Fruit fly (Drosophila melanogaster) whole organism, embryonic: Measurements from ENCODE around the gene Jarid2.
A peak's percentile ranks its signal among the peaks of the same experiment; 100 is the strongest.

Source experiments
- ATbp ChIP-seq: fragments of 200-800 bp; sonication (Bioruptor generic); optimal IDR thresholded peaks from 2 replicates; lab custom pipeline; 2017; ENCODE audit warnings: missing biosample characterization, mild to moderate bottlenecking, missing genetic modification characterization, missing genetic modification reagents
- Antp ChIP-seq: fragments of 200-800 bp; sonication (Bioruptor generic); optimal IDR thresholded peaks from 3 replicates; lab custom pipeline; 2016; ENCODE audit warnings: missing biosample characterization, missing genetic modification characterization
- B-H2 ChIP-seq: fragments of 200-800 bp; sonication (Bioruptor generic); optimal IDR thresholded peaks from 2 replicates; lab custom pipeline; 2018; ENCODE audit warnings: missing biosample characterization, mild to moderate bottlenecking, missing genetic modification characterization
- CG10366 ChIP-seq: fragments of 200-800 bp; sonication (Bioruptor generic); IDR thresholded peaks from 2 replicates; pipeline ENCODE4 v1.3.6; 2022; ENCODE audit warnings: missing biosample characterization, missing genetic modification characterization
- CG11085 ChIP-seq: fragments of 200-800 bp; sonication (Bioruptor generic); IDR thresholded peaks from 2 replicates; pipeline ENCODE4 v1.3.6; 2022; ENCODE audit warnings: missing biosample characterization, missing genetic modification characterization
- CG11247 ChIP-seq: fragments of 200-800 bp; sonication (Bioruptor generic); IDR thresholded peaks from 2 replicates; pipeline ENCODE4 v1.3.6; 2022; ENCODE audit warnings: missing biosample characterization, missing genetic modification characterization
- CG11456 ChIP-seq: fragments of 200-800 bp; sonication (Bioruptor generic); IDR thresholded peaks from 3 replicates; pipeline ENCODE4 v1.3.6; 2022; ENCODE audit warnings: missing biosample characterization, missing genetic modification characterization
- CG13287 ChIP-seq: fragments of 200-800 bp; sonication (Bioruptor generic); IDR thresholded peaks from 2 replicates; pipeline ENCODE4 v1.3.6; 2022; ENCODE audit warnings: missing biosample characterization, missing genetic modification characterization; ENCODE audit not compliant: partially characterized antibody
- CG18476 ChIP-seq: fragments of 200-800 bp; sonication (Bioruptor generic); optimal IDR thresholded peaks from 2 replicates; lab custom pipeline; 2016; ENCODE audit warnings: missing biosample characterization, mild to moderate bottlenecking, missing genetic modification characterization
- CG2129 ChIP-seq: fragments of 200-800 bp; sonication (Bioruptor generic); IDR thresholded peaks from 2 replicates; pipeline ENCODE4 v1.3.6; 2022; ENCODE audit warnings: missing biosample characterization, missing genetic modification characterization; ENCODE audit not compliant: partially characterized antibody
- CG2678 ChIP-seq: fragments of 200-800 bp; sonication (Bioruptor generic); optimal IDR thresholded peaks from 3 replicates; lab custom pipeline; 2019; ENCODE audit warnings: missing biosample characterization, mild to moderate bottlenecking, missing genetic modification characterization, moderate library complexity
- CG33557 ChIP-seq: fragments of 200-800 bp; sonication (Bioruptor generic); optimal IDR thresholded peaks from 2 replicates; lab custom pipeline; 2019; ENCODE audit warnings: missing biosample characterization, mild to moderate bottlenecking, missing genetic modification characterization, moderate library complexity
- CG34224 ChIP-seq: fragments of 200-800 bp; sonication (Bioruptor generic); IDR thresholded peaks from 3 replicates; pipeline ENCODE4 v1.3.6; 2022; ENCODE audit warnings: missing biosample characterization, missing genetic modification characterization; ENCODE audit not compliant: partially characterized antibody
- CG3838 ChIP-seq: fragments of 200-800 bp; sonication (Bioruptor generic); optimal IDR thresholded peaks from 3 replicates; lab custom pipeline; 2016; ENCODE audit warnings: missing biosample characterization, missing genetic modification characterization
- CG4730 ChIP-seq: fragments of 200-800 bp; sonication (Bioruptor generic); IDR thresholded peaks from 2 replicates; pipeline ENCODE4 v1.3.6; 2022; ENCODE audit warnings: missing biosample characterization, missing genetic modification characterization
- CG5180 ChIP-seq: fragments of 200-800 bp; sonication (Bioruptor generic); optimal IDR thresholded peaks from 3 replicates; lab custom pipeline; 2017; ENCODE audit warnings: missing biosample characterization, missing genetic modification characterization, mild to moderate bottlenecking, moderate library complexity, missing genetic modification reagents
- CG6791 ChIP-seq: fragments of 200-800 bp; sonication (Bioruptor generic); IDR thresholded peaks from 3 replicates; pipeline ENCODE4 v1.3.6; 2022; ENCODE audit warnings: missing biosample characterization, missing genetic modification characterization; ENCODE audit not compliant: partially characterized antibody
- CG7745 ChIP-seq: fragments of 200-800 bp; sonication (Bioruptor generic); optimal IDR thresholded peaks from 2 replicates; lab custom pipeline; 2018; ENCODE audit warnings: missing biosample characterization, mild to moderate bottlenecking, missing genetic modification characterization, moderate library complexity
- D ChIP-seq, 2 experiments: fragments of 200-800 bp in 1 of 2; fragments of >200 bp in 1 of 2; sonication (Bioruptor generic) in 1 of 2; optimal IDR thresholded peaks; 2 replicates in 1 of 2; 3 replicates in 1 of 2; lab custom pipeline; 2017; ENCODE audit warnings: mild to moderate bottlenecking in 1 of 2, missing biosample characterization in 1 of 2, missing genetic modification characterization in 1 of 2, missing genetic modification reagents in 1 of 2
- D19B ChIP-seq: fragments of 200-800 bp; sonication (Bioruptor generic); optimal IDR thresholded peaks from 2 replicates; lab custom pipeline; 2017; ENCODE audit warnings: missing biosample characterization, mild to moderate bottlenecking, missing genetic modification characterization
- Dfd ChIP-seq, 2 experiments: fragments of >200 bp; optimal IDR thresholded peaks; 2 replicates each; lab custom pipeline; 2017; ENCODE audit warnings: missing biosample characterization in 2 of 2, missing genetic modification characterization in 2 of 2
- E2f2 ChIP-seq: fragments of 200-800 bp; sonication (Bioruptor generic); IDR thresholded peaks from 2 replicates; pipeline ENCODE4 v1.3.6; 2022; ENCODE audit warnings: missing biosample characterization, missing genetic modification characterization
- Med ChIP-seq: fragments of 200-800 bp; sonication (Bioruptor generic); peaks from one replicate; lab custom pipeline; 2016; ENCODE audit warnings: missing biosample characterization, missing genetic modification characterization, mild to moderate bottlenecking, inconsistent platforms, moderate library complexity
- Myb ChIP-seq: fragments of 200-800 bp; sonication (Bioruptor generic); optimal IDR thresholded peaks from 2 replicates; lab custom pipeline; 2016; ENCODE audit warnings: missing biosample characterization, missing genetic modification characterization
- Nf-YB ChIP-seq: fragments of 200-800 bp; sonication (Bioruptor generic); optimal IDR thresholded peaks from 3 replicates; lab custom pipeline; 2019; ENCODE audit warnings: missing biosample characterization, mild to moderate bottlenecking, missing genetic modification characterization, moderate library complexity
- NfI ChIP-seq: fragments of 200-800 bp; sonication (Bioruptor generic); optimal IDR thresholded peaks from 3 replicates; lab custom pipeline; 2018; ENCODE audit warnings: missing biosample characterization, mild to moderate bottlenecking, missing genetic modification characterization, moderate library complexity
- Pdp1 ChIP-seq, 2 experiments: fragments of 200-800 bp; sonication (Bioruptor generic); optimal IDR thresholded peaks; 3 replicates each; lab custom pipeline; 2016; ENCODE audit warnings: missing biosample characterization in 2 of 2, missing genetic modification characterization in 2 of 2, mild to moderate bottlenecking in 1 of 2, moderate library complexity in 1 of 2
- TFAM ChIP-seq: fragments of 200-800 bp; sonication (Bioruptor generic); optimal IDR thresholded peaks from 2 replicates; lab custom pipeline; 2017; ENCODE audit warnings: missing biosample characterization, missing genetic modification characterization, inconsistent platforms
- Tbp ChIP-seq: fragments of >200 bp; optimal IDR thresholded peaks from 2 replicates; lab custom pipeline; 2018; ENCODE audit warnings: missing biosample characterization, missing genetic modification characterization
- croc ChIP-seq: fragments of 200-800 bp; sonication (Bioruptor generic); conservative IDR thresholded peaks from 3 replicates; pipeline ENCODE4 v1.3.6; 2022; ENCODE audit warnings: missing biosample characterization, missing genetic modification characterization
- dmrt99B ChIP-seq: fragments of 200-800 bp; sonication (Bioruptor generic); optimal IDR thresholded peaks from 2 replicates; lab custom pipeline; 2018; ENCODE audit warnings: missing biosample characterization, mild to moderate bottlenecking, missing genetic modification characterization, moderate library complexity
- eve ChIP-seq, 2 experiments: fragments of >200 bp; optimal IDR thresholded peaks; 2 replicates each; lab custom pipeline; 2017; ENCODE audit warnings: missing biosample characterization in 2 of 2, missing genetic modification characterization in 2 of 2
- fd3F ChIP-seq: fragments of 200-800 bp; sonication (Bioruptor generic); optimal IDR thresholded peaks from 2 replicates; lab custom pipeline; 2018; ENCODE audit warnings: missing biosample characterization, mild to moderate bottlenecking, missing genetic modification characterization, moderate library complexity
- fd96Cb ChIP-seq: fragments of 200-800 bp; sonication (Bioruptor generic); optimal IDR thresholded peaks from 2 replicates; lab custom pipeline; 2018; ENCODE audit warnings: missing biosample characterization, mild to moderate bottlenecking, missing genetic modification characterization, moderate library complexity
- gcm ChIP-seq: fragments of 200-800 bp; sonication (Bioruptor generic); optimal IDR thresholded peaks from 2 replicates; lab custom pipeline; 2019; ENCODE audit warnings: missing biosample characterization, mild to moderate bottlenecking, missing genetic modification characterization, moderate library complexity
- grn ChIP-seq: fragments of 200-800 bp; sonication (Bioruptor generic); optimal IDR thresholded peaks from 3 replicates; lab custom pipeline; 2017; ENCODE audit warnings: missing biosample characterization, missing genetic modification characterization
- hkb ChIP-seq, 2 experiments: fragments of 200-800 bp in 1 of 2; fragments of >200 bp in 1 of 2; sonication (Bioruptor generic) in 1 of 2; IDR thresholded peaks in 1 of 2; optimal IDR thresholded peaks in 1 of 2; 2 replicates each; pipeline versions ENCODE4 v1.3.6 to Lab custom; 2017 to 2022; ENCODE audit warnings: missing biosample characterization in 1 of 2, missing genetic modification characterization in 1 of 2
- jing ChIP-seq: fragments of 200-800 bp; sonication (Bioruptor generic); optimal IDR thresholded peaks from 2 replicates; lab custom pipeline; 2018; ENCODE audit warnings: missing biosample characterization, mild to moderate bottlenecking, missing genetic modification characterization
- lilli ChIP-seq: fragments of 200-800 bp; sonication (Bioruptor generic); optimal IDR thresholded peaks from 3 replicates; lab custom pipeline; 2016; ENCODE audit warnings: missing biosample characterization, missing genetic modification characterization
- mld ChIP-seq: fragments of 200-800 bp; sonication (Bioruptor generic); IDR thresholded peaks from 3 replicates; pipeline ENCODE4 v1.3.6; 2022; ENCODE audit warnings: missing biosample characterization, missing genetic modification characterization; ENCODE audit not compliant: partially characterized antibody
- org-1 ChIP-seq: fragments of 200-800 bp; sonication (Bioruptor generic); optimal IDR thresholded peaks from 2 replicates; lab custom pipeline; 2017; ENCODE audit warnings: missing biosample characterization, missing genetic modification characterization
- psq ChIP-seq: fragments of 200-800 bp; sonication (Bioruptor generic); optimal IDR thresholded peaks from 2 replicates; lab custom pipeline; 2017; ENCODE audit warnings: missing biosample characterization, missing genetic modification characterization
- seq ChIP-seq: fragments of 200-800 bp; sonication (Bioruptor generic); IDR thresholded peaks from 2 replicates; pipeline ENCODE4 v1.3.6; 2022; ENCODE audit warnings: missing biosample characterization, missing genetic modification characterization
- tin ChIP-seq: fragments of 200-800 bp; sonication (Bioruptor generic); optimal IDR thresholded peaks from 3 replicates; lab custom pipeline; 2016; ENCODE audit warnings: missing biosample characterization, missing genetic modification characterization
- trem ChIP-seq: fragments of 200-800 bp; optimal IDR thresholded peaks from 3 replicates; lab custom pipeline; 2019; ENCODE audit warnings: missing biosample characterization, mild to moderate bottlenecking, missing genetic modification characterization, moderate library complexity
- ttk ChIP-seq: fragments of 200-800 bp; sonication (Bioruptor generic); IDR thresholded peaks from 2 replicates; pipeline ENCODE4 v2.1.2; 2022; ENCODE audit warnings: missing biosample characterization, missing genetic modification characterization
- vnd ChIP-seq: fragments of 200-800 bp; sonication (Bioruptor generic); IDR thresholded peaks from 3 replicates; pipeline ENCODE4 v1.3.6; 2022; ENCODE audit warnings: missing biosample characterization, missing genetic modification characterization; ENCODE audit not compliant: partially characterized antibody
- zfh1 ChIP-seq: fragments of 200-800 bp; sonication (Bioruptor generic); IDR thresholded peaks from 3 replicates; pipeline ENCODE4 v1.3.6; 2022; ENCODE audit warnings: missing biosample characterization, missing genetic modification characterization

Gene Jarid2

dm6 chr3L:9441907-9442479 is 34.8 kb upstream of the Jarid2 start, which contains the start of the genes Bet3 and Nf-YA (continued):
- TF ChIP-seq E2f2 (GFP tag; lab: Robert Waterston, UW) (peak; percentile 34; the same call in 1 of the 2 replicates), CG2129 (GFP tag; lab: Robert Waterston, UW) (peak; percentile 73), tin (peak; percentile 72), hkb (optimal IDR thresholded peaks at IDR 0.05; lab: Kevin White, UChicago) (no peak), hkb (GFP tag; IDR thresholded peaks at IDR 0.05; lab: Robert Waterston, UW) (no peak), fd3F (GFP tag; lab: Kevin White, UChicago) (no peak), ATbp (GFP tag; lab: Kevin White, UChicago) (no peak), D19B (GFP tag; lab: Kevin White, UChicago) (no peak), CG5180 (GFP tag; lab: Kevin White, UChicago) (no peak), CG4730 (GFP tag; lab: Robert Waterston, UW) (0 out of 2 replicates have a peak, but pooled peaks have one; percentile 19), lilli (GFP tag; lab: Kevin White, UChicago) (peak; percentile 70), grn (no peak), CG18476 (no peak), CG13287 (GFP tag; lab: Robert Waterston, UW) (peak; percentile 88), ttk (GFP tag; lab: Robert Waterston, UW) (peak; percentile 38; the same call in 1 of the 2 replicates), CG11085 (GFP tag; lab: Robert Waterston, UW) (peak; percentile 57; the same call in 1 of the 2 replicates), CG11456 (GFP tag; lab: Robert Waterston, UW) (peak; percentile 79), CG11247 (peak; percentile 61), eve (GFP tag; optimal IDR thresholded peaks at IDR 0.05; lab: Kevin White, UChicago) (no peak), Med (GFP tag; lab: Kevin White, UChicago) (peak; percentile 94), zfh1 (GFP tag; lab: Robert Waterston, UW) (no peak; the same call in 2 of the 3 replicates), Nf-YB (GFP tag; lab: Kevin White, UChicago) (no peak), psq (no peak), seq (GFP tag; lab: Robert Waterston, UW) (no peak), dmrt99B (tag; lab: Kevin White, UChicago) (no peak), CG3838 (GFP tag; lab: Kevin White, UChicago) (no peak), CG6791 (GFP tag; lab: Robert Waterston, UW) (peak; percentile 89), org-1 (GFP tag; lab: Kevin White, UChicago) (no peak), Myb (GFP tag; lab: Kevin White, UChicago) (peak; percentile 98), CG34224 (peak; percentile 83), croc (GFP tag; lab: Robert Waterston, UW) (no peak; the same call in 2 of the 3 replicates), trem (tag; lab: Kevin White, UChicago) (peak; percentile 62), CG7745 (no peak), TFAM (no peak), Dfd (GFP tag; optimal IDR thresholded peaks at IDR 0.05; lab: Kevin White, UChicago) (no peak), fd96Cb (tag; lab: Kevin White, UChicago) (peak; percentile 29), mld (GFP tag; lab: Robert Waterston, UW) (peak; percentile 62; the same call in 1 of the 3 replicates), B-H2 (GFP tag; lab: Kevin White, UChicago) (peak; percentile 69), D (optimal IDR thresholded peaks at IDR 0.05; lab: Kevin White, UChicago) (no peak), D (GFP tag; optimal IDR thresholded peaks at IDR 0.05; lab: Kevin White, UChicago) (no peak), CG33557 (GFP tag; lab: Kevin White, UChicago) (no peak), Tbp (GFP tag; lab: Kevin White, UChicago) (no peak), gcm (GFP tag; lab: Kevin White, UChicago) (no peak), vnd (GFP tag; lab: Robert Waterston, UW) (peak; percentile 76), Antp (GFP tag; lab: Kevin White, UChicago) (peak; percentile 61), CG10366 (GFP tag; lab: Robert Waterston, UW) (peak; percentile 45), CG2678 (tag; lab: Kevin White, UChicago) (peak; percentile 44), Pdp1 (GFP tag; optimal IDR thresholded peaks at IDR 0.05; lab: Kevin White, UChicago) (peak; percentile 39 to 51), NfI (peak; percentile 54), jing (GFP tag; lab: Kevin White, UChicago) (no peak)
